Worm (Caenorhabditis elegans) whole organism, late embryonic: Measurements from ENCODE around the gene num-1.

Experiments used
- F13H6.1 ChIP-seq: sonication (generic microtip); optimal IDR thresholded peaks from 2 replicates; lab custom pipeline; 2016; ENCODE audit warnings: missing genetic modification characterization, missing compliant biosample characterization
- K09A11.1 ChIP-seq: sonication (generic microtip); optimal IDR thresholded peaks from 2 replicates; lab custom pipeline; 2017; ENCODE audit warnings: antibody characterized with exemption, mild to moderate bottlenecking, missing genetic modification characterization, missing compliant biosample characterization; ENCODE audit not compliant: insufficient read depth
- T23F11.4 ChIP-seq: fragments of 200-800 bp; sonication (Bioruptor generic); optimal IDR thresholded peaks from 2 replicates; lab custom pipeline; 2018; ENCODE audit warnings: mild to moderate bottlenecking, missing genetic modification characterization, missing compliant biosample characterization
- ceh-14 ChIP-seq: sonication (generic microtip); optimal IDR thresholded peaks from 2 replicates; lab custom pipeline; 2016; ENCODE audit warnings: missing genotype, missing genetic modification characterization, missing compliant biosample characterization
- ceh-18 ChIP-seq: sonication (generic microtip); optimal IDR thresholded peaks from 2 replicates; lab custom pipeline; 2016; ENCODE audit warnings: missing genetic modification characterization, missing compliant biosample characterization
- ceh-19 ChIP-seq: fragments of 200-800 bp; sonication (Bioruptor generic); optimal IDR thresholded peaks from 2 replicates; lab custom pipeline; 2018; ENCODE audit warnings: mild to moderate bottlenecking, missing genetic modification characterization, missing compliant biosample characterization
- ceh-22 ChIP-seq: sonication (generic microtip); optimal IDR thresholded peaks from 2 replicates; lab custom pipeline; 2017; ENCODE audit warnings: missing biosample characterization, missing genetic modification characterization
- ceh-24 ChIP-seq: sonication (generic microtip); optimal IDR thresholded peaks from 2 replicates; lab custom pipeline; 2016; ENCODE audit warnings: mild to moderate bottlenecking, missing genetic modification characterization, missing compliant biosample characterization
- ceh-30 ChIP-seq: fragments of 150-350 bp; optimal IDR thresholded peaks from 2 replicates; lab custom pipeline; 2014; ENCODE audit warnings: missing biosample characterization, missing genetic modification characterization
- ceh-31 ChIP-seq: sonication (generic microtip); optimal IDR thresholded peaks from 2 replicates; lab custom pipeline; 2016; ENCODE audit warnings: missing genetic modification characterization, missing compliant biosample characterization
- ceh-34 ChIP-seq: sonication (generic microtip); optimal IDR thresholded peaks from 2 replicates; lab custom pipeline; 2016; ENCODE audit warnings: mild to moderate bottlenecking, missing genetic modification characterization, missing compliant biosample characterization
- ceh-48 ChIP-seq: sonication (generic microtip); optimal IDR thresholded peaks from 2 replicates; lab custom pipeline; 2016; ENCODE audit warnings: missing genetic modification characterization, inconsistent platforms, missing compliant biosample characterization
- ceh-9 ChIP-seq: sonication (generic microtip); optimal IDR thresholded peaks from 2 replicates; lab custom pipeline; 2016; ENCODE audit warnings: mild to moderate bottlenecking, missing genetic modification characterization, inconsistent platforms, missing compliant biosample characterization
- che-1 ChIP-seq: sonication (generic microtip); optimal IDR thresholded peaks from 2 replicates; lab custom pipeline; 2016; ENCODE audit warnings: mild to moderate bottlenecking, missing genetic modification characterization, missing compliant biosample characterization
- elt-4 ChIP-seq: sonication (generic microtip); optimal IDR thresholded peaks from 2 replicates; lab custom pipeline; 2016; ENCODE audit warnings: missing genetic modification characterization, missing compliant biosample characterization
- eyg-1 ChIP-seq: sonication (generic microtip); optimal IDR thresholded peaks from 2 replicates; lab custom pipeline; 2016; ENCODE audit warnings: missing genotype, missing genetic modification characterization, missing compliant biosample characterization
- fax-1 ChIP-seq: sonication (generic microtip); optimal IDR thresholded peaks from 2 replicates; lab custom pipeline; 2016; ENCODE audit warnings: missing genotype, missing genetic modification characterization, missing compliant biosample characterization
- fkh-6 ChIP-seq: sonication (generic microtip); optimal IDR thresholded peaks from 2 replicates; lab custom pipeline; 2016; ENCODE audit warnings: missing genetic modification characterization, missing compliant biosample characterization
- gmeb-2 ChIP-seq: sonication (generic microtip); optimal IDR thresholded peaks from 2 replicates; lab custom pipeline; 2016; ENCODE audit warnings: missing genetic modification characterization, inconsistent platforms, missing compliant biosample characterization
- hlh-6 ChIP-seq: sonication (generic microtip); optimal IDR thresholded peaks from 2 replicates; lab custom pipeline; 2016; ENCODE audit warnings: missing genotype, missing genetic modification characterization, missing compliant biosample characterization
- hlh-8 ChIP-seq: sonication (generic microtip); optimal IDR thresholded peaks from 2 replicates; lab custom pipeline; 2016; ENCODE audit warnings: missing genotype, missing genetic modification characterization, missing compliant biosample characterization
- lin-11 ChIP-seq: fragments of 200-800 bp; sonication (Bioruptor generic); optimal IDR thresholded peaks from 2 replicates; lab custom pipeline; 2018; ENCODE audit warnings: mild to moderate bottlenecking, missing genetic modification characterization, missing compliant biosample characterization
- mec-3 ChIP-seq: sonication (generic microtip); optimal IDR thresholded peaks from 2 replicates; lab custom pipeline; 2016; ENCODE audit warnings: borderline replicate concordance, missing genetic modification characterization, missing compliant biosample characterization
- nfya-1 ChIP-seq: sonication (generic microtip); optimal IDR thresholded peaks from 2 replicates; lab custom pipeline; 2017; ENCODE audit warnings: missing genetic modification characterization, mild to moderate bottlenecking, missing compliant biosample characterization, antibody characterized with exemption, moderate library complexity
- nhr-11 ChIP-seq: fragments of 150-350 bp; optimal IDR thresholded peaks from 2 replicates; lab custom pipeline; 2014; ENCODE audit warnings: missing biosample characterization, missing genetic modification characterization
- npax-4 ChIP-seq: sonication (generic microtip); optimal IDR thresholded peaks from 2 replicates; lab custom pipeline; 2016; ENCODE audit warnings: missing genetic modification characterization, missing compliant biosample characterization
- odd-2 ChIP-seq: sonication (generic microtip); optimal IDR thresholded peaks from 2 replicates; lab custom pipeline; 2017; ENCODE audit warnings: antibody characterized with exemption, mild to moderate bottlenecking, missing genetic modification characterization, missing compliant biosample characterization
- pha-2 ChIP-seq: sonication (generic microtip); optimal IDR thresholded peaks from 2 replicates; lab custom pipeline; 2017; ENCODE audit warnings: mild to moderate bottlenecking, missing genetic modification characterization, missing compliant biosample characterization
- pqm-1 ChIP-seq: sonication (generic microtip); optimal IDR thresholded peaks from 2 replicates; lab custom pipeline; 2016; ENCODE audit warnings: missing genetic modification characterization, missing compliant biosample characterization
- rnt-1 ChIP-seq: sonication (generic microtip); optimal IDR thresholded peaks from 2 replicates; lab custom pipeline; 2016; ENCODE audit warnings: missing genetic modification characterization, missing compliant biosample characterization
- tbx-2 ChIP-seq: sonication (generic microtip); optimal IDR thresholded peaks from 2 replicates; lab custom pipeline; 2016; ENCODE audit warnings: missing genetic modification characterization, missing compliant biosample characterization
- tbx-7 ChIP-seq: sonication (generic microtip); optimal IDR thresholded peaks from 2 replicates; lab custom pipeline; 2016; ENCODE audit warnings: missing genotype, missing genetic modification characterization, missing compliant biosample characterization
- unc-42 ChIP-seq: sonication (generic microtip); optimal IDR thresholded peaks from 2 replicates; lab custom pipeline; 2016; ENCODE audit warnings: missing genotype, missing genetic modification characterization, missing compliant biosample characterization
- unc-55 ChIP-seq: sonication (generic microtip); optimal IDR thresholded peaks from 2 replicates; lab custom pipeline; 2017; ENCODE audit warnings: missing biosample characterization, missing genetic modification reagents, missing genetic modification characterization
- ztf-16 ChIP-seq: sonication (generic microtip); optimal IDR thresholded peaks from 2 replicates; lab custom pipeline; 2017; ENCODE audit warnings: missing genetic modification characterization, missing compliant biosample characterization

The num-1 gene

DNA sequence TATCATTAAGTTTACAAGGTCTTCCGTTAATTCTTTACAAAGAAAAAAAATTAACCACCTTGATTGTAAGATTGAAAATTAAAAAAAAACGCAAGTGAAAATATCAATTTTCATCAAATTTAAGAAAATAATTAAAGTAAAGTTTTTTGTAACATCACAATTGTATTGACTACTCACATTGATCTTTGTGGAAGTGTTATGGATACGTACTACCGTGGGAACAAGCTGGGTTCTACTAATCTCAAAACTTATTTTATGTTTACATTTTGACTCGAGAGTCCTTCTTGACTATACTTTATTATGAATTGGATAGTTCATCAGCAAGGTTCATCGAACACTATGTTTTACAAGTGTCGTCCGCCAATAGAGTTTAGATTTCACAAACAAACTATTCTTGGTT is at the start of gene num-1:
num-1 (plus strand) TSS at position 301 of the 400 bp plus-strand sequence.
- no peak for TF ChIP-seq ztf-16
- no peak for TF ChIP-seq unc-55 (GFP tag; lab: Kevin White, UChicago)

DNA sequence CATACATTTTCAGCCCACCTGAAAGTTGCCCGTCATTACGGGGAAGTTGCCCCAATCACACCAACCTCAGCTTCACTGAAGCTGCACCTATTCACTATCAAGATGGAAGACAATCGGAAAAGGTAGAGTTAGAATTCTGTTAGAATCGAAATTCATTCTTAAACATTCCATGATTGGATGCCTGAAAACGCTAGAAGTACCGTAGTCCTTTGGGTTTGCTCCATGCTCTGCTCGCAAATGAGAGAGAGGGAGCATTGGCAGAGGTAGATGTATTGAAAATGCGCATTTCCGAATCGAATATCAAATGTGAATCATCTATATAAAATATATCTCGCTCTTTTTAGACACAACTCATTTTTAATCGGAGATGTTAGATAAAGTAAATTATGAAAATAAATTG is 49.2 kb upstream of the num-1 start, which contains the start of gene hif-1:
hif-1 (plus strand) TSS at position 8 of the 400 bp plus-strand sequence.
- no peak for TF ChIP-seq lin-11

DNA sequence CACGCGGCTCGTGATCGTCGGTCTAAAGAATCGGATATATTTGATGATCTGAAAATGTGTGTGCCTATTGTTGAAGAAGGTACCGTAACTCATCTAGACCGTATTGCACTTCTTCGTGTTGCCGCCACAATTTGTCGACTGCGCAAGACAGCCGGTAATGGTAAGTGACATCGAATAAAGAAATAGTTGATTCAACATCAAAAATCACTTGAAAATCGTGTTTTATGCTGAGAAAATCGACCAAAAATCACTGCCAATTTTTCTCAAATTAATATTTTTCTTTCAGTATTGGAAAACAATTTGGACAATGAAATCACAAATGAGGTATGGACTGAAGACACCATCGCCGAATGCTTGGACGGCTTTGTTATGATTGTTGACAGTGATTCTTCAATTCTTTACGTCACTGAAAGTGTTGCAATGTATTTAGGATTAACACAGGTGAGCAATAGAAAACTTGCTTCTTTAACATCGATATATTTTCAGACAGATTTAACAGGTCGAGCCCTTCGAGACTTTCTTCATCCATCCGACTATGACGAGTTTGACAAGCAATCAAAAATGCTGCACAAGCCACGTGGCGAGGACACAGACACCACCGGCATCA is 48.2 kb upstream of the num-1 start:
- no peak for TF ChIP-seq odd-2 (tag; lab: Kevin White, UChicago)
- TF ChIP-seq che-1 (tag; lab: Kevin White, UChicago): no peak
- no peak for TF ChIP-seq eyg-1 (tag; lab: Kevin White, UChicago)
- TF ChIP-seq elt-4: no peak
- TF ChIP-seq fax-1 (tag; lab: Kevin White, UChicago): no peak
- TF ChIP-seq hlh-6 (tag; lab: Kevin White, UChicago): no peak
- TF ChIP-seq ceh-22 (tag; lab: Kevin White, UChicago): no peak
- no peak for TF ChIP-seq T23F11.4 (GFP tag; lab: Kevin White, UChicago)
- no peak for TF ChIP-seq nhr-11 (tag; lab: Kevin White, UChicago)
- no peak for TF ChIP-seq tbx-7 (tag; lab: Kevin White, UChicago)
- no peak for TF ChIP-seq ceh-19 (GFP tag; lab: Kevin White, UChicago)
- TF ChIP-seq ceh-24 (tag; lab: Kevin White, UChicago): no peak
- no peak for TF ChIP-seq gmeb-2 (tag; lab: Kevin White, UChicago)
- no peak for TF ChIP-seq npax-4 (tag; lab: Kevin White, UChicago)
- TF ChIP-seq pha-2 (tag; lab: Kevin White, UChicago): no peak
- no peak for TF ChIP-seq ceh-30

DNA sequence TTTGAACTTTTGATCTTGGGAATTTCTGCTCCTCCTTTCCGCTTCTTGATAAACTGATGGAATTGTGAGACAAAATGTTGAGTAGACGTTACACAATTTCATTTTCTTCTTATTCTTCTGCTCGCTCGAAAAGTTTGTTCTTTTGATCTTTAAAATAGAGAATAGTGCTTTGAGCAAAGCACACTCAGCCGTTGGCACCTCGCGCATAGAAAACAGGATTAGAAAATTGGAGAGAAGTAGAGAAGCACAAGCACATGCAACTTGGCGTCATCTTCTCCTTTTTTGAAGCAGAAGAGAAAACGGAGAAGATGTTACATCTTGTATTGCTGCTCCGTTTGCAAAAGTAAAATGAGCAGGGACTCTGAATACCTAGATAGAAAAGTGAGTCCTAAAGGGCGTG is 47.4 kb upstream of the num-1 start:
- TF ChIP-seq tbx-7 (tag; lab: Kevin White, UChicago): no peak
- TF ChIP-seq unc-42 (tag; lab: Kevin White, UChicago): peak; percentile 99
- TF ChIP-seq ceh-18: peak; percentile 20
- peak; percentile 21 for TF ChIP-seq K09A11.1 (tag; lab: Kevin White, UChicago)
- TF ChIP-seq ceh-48 (tag; lab: Kevin White, UChicago): no peak
- TF ChIP-seq eyg-1 (tag; lab: Kevin White, UChicago): no peak
- peak; percentile 53 for TF ChIP-seq ceh-31 (tag; lab: Kevin White, UChicago)
- TF ChIP-seq ceh-30: no peak
- peak; percentile 2 for TF ChIP-seq tbx-2
- no peak for TF ChIP-seq odd-2 (tag; lab: Kevin White, UChicago)
- TF ChIP-seq nfya-1 (tag; lab: Kevin White, UChicago): peak; percentile 48
- TF ChIP-seq, all 69 proteins: peak for 6

DNA sequence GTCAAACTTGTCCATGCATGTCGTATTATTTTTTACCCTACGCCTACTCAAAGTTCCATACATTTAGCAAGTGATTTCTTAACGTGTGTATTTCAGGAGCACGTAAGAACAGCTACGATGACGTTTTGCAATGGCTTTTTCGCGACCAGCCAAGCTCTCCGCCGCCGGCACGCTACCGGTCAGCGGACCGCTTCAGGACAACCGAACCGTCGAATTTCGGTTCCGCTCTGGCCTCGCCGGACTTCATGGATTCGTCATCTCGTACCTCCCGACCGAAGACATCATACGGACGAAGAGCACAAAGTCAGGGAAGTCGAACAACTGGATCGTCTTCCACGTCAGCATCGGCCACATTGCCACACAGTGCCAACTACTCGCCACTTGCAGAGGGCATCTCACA is 46.0 kb upstream of the num-1 start:
- TF ChIP-seq rnt-1 (tag; lab: Kevin White, UChicago) (no peak), ceh-22 (tag; lab: Kevin White, UChicago) (no peak), K09A11.1 (tag; lab: Kevin White, UChicago) (no peak), ceh-14 (tag; lab: Kevin White, UChicago) (no peak), ceh-34 (tag; lab: Kevin White, UChicago) (no peak), unc-42 (tag; lab: Kevin White, UChicago) (no peak), fkh-6 (tag; lab: Kevin White, UChicago) (no peak), pqm-1 (tag; lab: Kevin White, UChicago) (no peak), ztf-16 (no peak), tbx-2 (no peak), mec-3 (tag; lab: Kevin White, UChicago) (no peak), ceh-9 (tag; lab: Kevin White, UChicago) (no peak), npax-4 (tag; lab: Kevin White, UChicago) (no peak), hlh-8 (no peak), unc-55 (GFP tag; lab: Kevin White, UChicago) (no peak), tbx-7 (tag; lab: Kevin White, UChicago) (no peak), eyg-1 (tag; lab: Kevin White, UChicago) (no peak), F13H6.1 (tag; lab: Kevin White, UChicago) (no peak)
